Fruit fly (Drosophila melanogaster) whole organism, wandering third instar larva: Measurements from ENCODE around the gene nuf.

Experiments used
- Abd-B ChIP-seq: fragments of >200 bp; optimal IDR thresholded peaks from 2 replicates; lab custom pipeline; 2017; ENCODE audit warnings: missing biosample characterization, missing genetic modification characterization
- CG32264 ChIP-seq: fragments of 200-800 bp; sonication (Bioruptor generic); optimal IDR thresholded peaks from 2 replicates; lab custom pipeline; 2016; ENCODE audit warnings: missing biosample characterization, missing genetic modification characterization
- CG9705 ChIP-seq: fragments of 200-800 bp; sonication (Bioruptor generic); optimal IDR thresholded peaks from 2 replicates; lab custom pipeline; 2018; ENCODE audit warnings: missing biosample characterization, mild to moderate bottlenecking, missing genetic modification characterization
- Dif ChIP-seq: fragments of 200-275, 200-300 bp; sonication (Bioruptor generic); optimal IDR thresholded peaks from 2 replicates; lab custom pipeline; 2018; ENCODE audit warnings: missing biosample characterization, missing genetic modification characterization; ENCODE audit not compliant: partially characterized antibody
- HLH106 ChIP-seq: fragments of 200-800 bp; optimal IDR thresholded peaks from 3 replicates; lab custom pipeline; 2019; ENCODE audit warnings: missing biosample characterization, mild to moderate bottlenecking, missing genetic modification characterization, moderate library complexity
- Hnf4 ChIP-seq: fragments of 200-800 bp; sonication (Bioruptor generic); optimal IDR thresholded peaks from 2 replicates; lab custom pipeline; 2016; ENCODE audit warnings: missing biosample characterization, mild to moderate bottlenecking, missing genetic modification characterization
- Hr78 ChIP-seq: fragments of >200 bp; optimal IDR thresholded peaks from 2 replicates; lab custom pipeline; 2017; ENCODE audit warnings: missing biosample characterization, missing genetic modification characterization
- Jra ChIP-seq: sonication (Bioruptor generic); optimal IDR thresholded peaks from 2 replicates; lab custom pipeline; 2016; ENCODE audit warnings: missing biosample characterization, missing genetic modification characterization
- Mio ChIP-seq: sonication (Bioruptor generic); optimal IDR thresholded peaks from 2 replicates; lab custom pipeline; 2016; ENCODE audit warnings: missing biosample characterization, missing genetic modification characterization
- Myc ChIP-seq: fragments of >200 bp; optimal IDR thresholded peaks from 2 replicates; lab custom pipeline; 2017
- N ChIP-seq: fragments of >200 bp; optimal IDR thresholded peaks from 2 replicates; lab custom pipeline; 2018; ENCODE audit warnings: missing biosample characterization, missing external identifiers, missing genetic modification characterization
- Vsx2 ChIP-seq: fragments of 200-300, 225-300 bp; sonication (Bioruptor generic); optimal IDR thresholded peaks from 2 replicates; lab custom pipeline; 2018; ENCODE audit warnings: missing biosample characterization, missing genetic modification characterization; ENCODE audit not compliant: partially characterized antibody
- br ChIP-seq: fragments of 200-800 bp; sonication (Bioruptor generic); optimal IDR thresholded peaks from 2 replicates; lab custom pipeline; 2016; ENCODE audit warnings: missing biosample characterization, missing genetic modification characterization
- brk ChIP-seq: fragments of 200-800 bp; sonication (Bioruptor generic); optimal IDR thresholded peaks from 2 replicates; lab custom pipeline; 2016; ENCODE audit warnings: missing biosample characterization, mild to moderate bottlenecking, missing genetic modification characterization
- dl ChIP-seq, 2 experiments: fragments of 175-275, 200-275 bp in 1 of 2; fragments of 200-275 bp in 1 of 2; sonication (Bioruptor generic); optimal IDR thresholded peaks; lab custom pipeline; 2018; ENCODE audit warnings: mild to moderate bottlenecking in 2 of 2, missing biosample characterization in 2 of 2, missing genetic modification characterization in 2 of 2, moderate library complexity in 2 of 2; ENCODE audit not compliant: partially characterized antibody in 2 of 2, insufficient read depth in 1 of 2
- dmrt93B ChIP-seq: fragments of 200-800 bp; sonication (Bioruptor generic); optimal IDR thresholded peaks from 2 replicates; lab custom pipeline; 2018; ENCODE audit warnings: missing biosample characterization, mild to moderate bottlenecking, missing genetic modification characterization
- dsf ChIP-seq: sonication (Bioruptor generic); optimal IDR thresholded peaks from 2 replicates; lab custom pipeline; 2016; ENCODE audit warnings: missing biosample characterization, missing genetic modification characterization, borderline replicate concordance
- foxo ChIP-seq, 2 experiments: fragments of 200-800 bp; sonication (Bioruptor generic); optimal IDR thresholded peaks; 2 replicates in 1 of 2; 3 replicates in 1 of 2; lab custom pipeline; 2016 to 2017; ENCODE audit warnings: missing biosample characterization in 2 of 2, missing genetic modification characterization in 2 of 2
- fru ChIP-seq: fragments of 200-800 bp; sonication (Bioruptor generic); optimal IDR thresholded peaks from 3 replicates; lab custom pipeline; 2016; ENCODE audit warnings: missing biosample characterization, mild to moderate bottlenecking, missing genetic modification characterization
- h ChIP-seq: fragments of 200-800 bp; sonication (Bioruptor generic); optimal IDR thresholded peaks from 3 replicates; lab custom pipeline; 2016; ENCODE audit warnings: missing biosample characterization, mild to moderate bottlenecking, missing genetic modification characterization
- lola ChIP-seq: fragments of >200 bp; optimal IDR thresholded peaks from 2 replicates; lab custom pipeline; 2017; ENCODE audit warnings: missing biosample characterization, missing genetic modification characterization
- sv ChIP-seq: fragments of 200-800 bp; sonication (Bioruptor generic); optimal IDR thresholded peaks from 3 replicates; lab custom pipeline; 2016; ENCODE audit warnings: missing biosample characterization, missing genetic modification characterization
- tai ChIP-seq: sonication (Bioruptor generic); optimal IDR thresholded peaks from 2 replicates; lab custom pipeline; 2016; ENCODE audit warnings: missing biosample characterization, missing genetic modification characterization
- woc ChIP-seq: sonication (Bioruptor generic); optimal IDR thresholded peaks from 2 replicates; lab custom pipeline; 2016; ENCODE audit warnings: missing biosample characterization, mild to moderate bottlenecking, missing genetic modification characterization

nuf gene

DNA sequence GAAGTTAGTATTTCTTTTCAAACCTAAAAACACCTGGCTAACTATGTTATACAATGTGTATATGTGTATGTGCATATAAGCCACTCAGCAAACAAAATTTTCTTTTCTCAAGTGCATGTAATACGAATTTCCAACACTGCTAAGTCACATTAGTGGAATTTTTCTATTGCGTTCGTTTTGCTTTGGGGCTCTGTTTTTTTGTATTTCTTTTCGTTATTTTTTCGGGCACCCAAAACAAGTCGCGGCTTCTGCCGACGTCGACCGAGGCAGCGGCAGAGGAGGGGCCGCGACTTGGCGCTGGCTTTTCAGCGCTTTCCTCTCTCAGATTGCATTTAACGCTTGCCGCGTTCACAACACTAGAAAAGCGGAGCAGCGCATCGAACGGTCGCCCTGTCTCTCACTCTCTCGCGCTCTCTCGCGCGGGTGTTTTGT lies 28.8 kb downstream of the nuf start:
- TF ChIP-seq br (GFP tag; lab: Kevin White, UChicago) = no peak
- no peak for TF ChIP-seq Hr78 (GFP tag; lab: Kevin White, UChicago)
- TF ChIP-seq CG9705 = no peak
- TF ChIP-seq h (GFP tag; lab: Kevin White, UChicago) = no peak
- TF ChIP-seq Dif (GFP tag; lab: Kevin White, UChicago) = peak; percentile 19
- TF ChIP-seq Jra (GFP tag; lab: Kevin White, UChicago) = no peak
- no peak for TF ChIP-seq woc (GFP tag; lab: Kevin White, UChicago)
- no peak for TF ChIP-seq Myc (lab: Kevin White, UChicago)
- TF ChIP-seq, all 38 proteins: peak for 1

DNA sequence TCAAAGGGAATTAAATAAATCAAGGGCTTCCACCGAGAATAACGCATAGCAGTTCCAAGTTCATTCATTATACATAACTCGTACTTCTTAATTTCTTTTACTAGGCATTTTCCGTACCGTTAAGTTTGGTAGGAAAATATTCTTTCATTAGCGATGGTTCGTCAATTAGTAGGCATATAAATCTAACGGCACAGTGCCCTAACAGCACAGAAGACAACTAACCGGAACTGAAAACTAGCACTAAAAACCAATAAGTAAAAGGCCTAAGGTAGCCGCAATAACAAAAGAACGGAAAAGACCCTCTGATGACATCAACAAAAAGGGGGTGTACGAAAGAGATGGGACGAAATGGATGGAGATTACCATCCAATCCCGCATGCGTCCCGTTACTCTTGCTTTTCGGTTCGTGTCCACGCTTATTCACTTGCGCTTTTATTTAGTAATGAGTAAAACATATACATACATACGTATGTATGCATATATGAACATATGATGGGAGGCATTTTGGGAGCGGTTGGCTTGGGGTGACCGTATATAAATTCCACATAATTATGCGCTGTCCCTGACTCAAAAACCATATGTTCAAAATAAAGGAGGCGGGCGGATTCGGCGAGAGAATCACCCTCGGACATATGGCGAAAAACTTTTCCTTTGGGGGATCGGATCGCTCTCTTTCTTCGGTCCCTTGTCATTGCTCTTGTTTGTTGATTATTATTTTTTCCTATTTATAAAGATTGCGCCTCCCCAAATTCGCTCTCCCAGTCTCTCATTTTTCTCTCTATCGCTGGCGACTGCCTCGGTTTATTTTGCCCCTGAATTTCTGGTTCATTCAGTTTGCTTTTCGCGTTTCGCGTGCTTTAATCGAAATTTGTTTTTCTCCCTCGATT lies 30.2 kb downstream of the nuf start:
- no peak for TF ChIP-seq Mio (GFP tag; lab: Kevin White, UChicago)
- peak in 1 of 2 experiments; percentile 29 for TF ChIP-seq dl (GFP tag; optimal IDR thresholded peaks at IDR 0.05; lab: Kevin White, UChicago; ENCODE audit: insufficient read depth in 1 of 2, partially characterized antibody in 2 of 2)
- TF ChIP-seq, all 38 proteins: peak for 1

DNA sequence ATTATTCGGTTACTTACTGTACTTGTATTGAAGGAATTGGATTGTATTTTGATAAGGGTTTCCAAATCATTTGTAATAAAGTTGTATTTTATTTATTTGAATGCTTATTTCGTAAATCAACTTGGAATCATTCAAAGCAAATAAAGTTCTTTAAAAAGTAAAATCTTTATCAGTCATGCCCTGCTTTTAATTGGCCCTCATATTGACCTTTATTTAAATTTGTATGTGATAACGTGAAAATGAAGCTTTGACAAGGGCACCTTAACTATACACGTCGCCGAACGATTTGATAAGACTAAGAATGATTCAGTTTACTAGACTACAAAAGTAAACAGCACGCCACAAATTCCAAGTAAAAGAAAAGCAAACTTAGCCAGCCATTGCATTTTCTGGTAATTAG lies 31.5 kb downstream of the nuf start:
- TF ChIP-seq dmrt93B = no peak
- TF ChIP-seq br (GFP tag; lab: Kevin White, UChicago) = no peak
- TF ChIP-seq HLH106 (tag; lab: Kevin White, UChicago) = no peak
- TF ChIP-seq brk = no peak
- no peak for TF ChIP-seq Mio (GFP tag; lab: Kevin White, UChicago)
- TF ChIP-seq foxo (GFP tag; optimal IDR thresholded peaks at IDR 0.05; lab: Kevin White, UChicago) = no peak
- TF ChIP-seq Abd-B (GFP tag; lab: Kevin White, UChicago) = no peak
- no peak for TF ChIP-seq dsf (GFP tag; lab: Kevin White, UChicago)
- TF ChIP-seq tai (GFP tag; lab: Kevin White, UChicago) = no peak
- TF ChIP-seq Hnf4 (GFP tag; lab: Kevin White, UChicago) = no peak

DNA sequence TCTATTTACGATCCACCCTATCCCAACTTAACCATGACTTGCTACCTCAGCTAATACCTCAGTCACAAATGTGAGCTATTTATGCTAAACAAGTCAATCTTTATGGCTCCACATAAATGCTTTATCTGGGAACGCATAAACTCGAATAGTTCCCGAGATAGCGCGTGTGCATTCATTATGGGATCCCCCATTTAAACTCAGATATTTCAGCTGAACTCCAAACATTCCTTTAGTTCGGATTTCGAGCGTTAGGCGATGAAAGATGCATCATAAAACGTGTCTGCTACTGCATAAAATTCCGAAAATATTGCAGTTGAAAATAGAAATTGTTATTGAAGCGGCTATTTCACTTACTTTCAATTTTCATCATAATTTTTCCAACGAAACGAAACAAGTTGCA lies 32.8 kb downstream of the nuf start:
- TF ChIP-seq CG32264 (GFP tag; lab: Kevin White, UChicago) (no peak), foxo (GFP tag; optimal IDR thresholded peaks at IDR 0.05; lab: Kevin White, UChicago) (no peak), sv (no peak), Dif (GFP tag; lab: Kevin White, UChicago) (no peak), N (GFP tag; lab: Kevin White, UChicago) (no peak), tai (GFP tag; lab: Kevin White, UChicago) (no peak), h (GFP tag; lab: Kevin White, UChicago) (no peak), HLH106 (tag; lab: Kevin White, UChicago) (no peak), Hnf4 (GFP tag; lab: Kevin White, UChicago) (no peak), CG9705 (no peak), Vsx2 (no peak)

DNA sequence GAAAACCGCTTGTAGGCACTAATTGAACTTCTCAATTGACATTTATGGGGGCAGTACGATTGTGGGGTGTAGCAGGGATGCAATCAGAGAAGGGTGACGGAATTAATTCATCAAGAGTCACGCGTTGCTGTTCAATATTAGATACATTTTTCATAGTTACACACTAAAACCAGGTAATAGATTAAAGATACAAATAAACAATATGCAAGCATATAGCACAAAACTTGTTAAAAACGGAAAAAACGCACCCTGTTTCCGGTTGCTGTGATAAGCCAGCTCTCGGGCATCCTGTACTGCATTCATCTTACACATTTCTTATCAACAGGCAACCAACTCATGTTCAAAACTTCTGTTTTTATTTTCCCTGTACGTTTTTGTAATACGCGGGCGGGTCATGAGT lies 38.4 kb downstream of the nuf start:
- TF ChIP-seq lola (GFP tag; lab: Kevin White, UChicago) = no peak
- peak; percentile 13 for TF ChIP-seq fru

DNA sequence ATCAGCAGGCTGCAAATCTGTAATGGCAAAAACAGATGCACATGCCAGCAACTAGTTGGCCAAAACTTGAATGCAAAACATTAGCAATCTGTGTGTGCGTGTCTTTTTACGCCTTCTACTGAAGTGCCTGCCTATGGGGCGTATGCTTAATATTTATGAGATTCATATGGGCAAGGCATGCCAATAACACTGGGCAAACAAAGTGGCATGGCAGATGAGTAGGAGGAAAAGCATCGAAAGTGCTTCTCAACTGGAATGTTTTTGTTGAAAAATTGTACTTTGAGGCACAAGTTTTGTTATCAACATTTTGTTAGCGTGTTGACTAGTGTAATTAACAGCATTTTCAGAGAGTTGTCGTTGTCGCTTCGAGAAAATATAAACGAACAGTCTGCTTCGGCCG lies 38.8 kb downstream of the nuf start:
- TF ChIP-seq sv = no peak
- TF ChIP-seq dmrt93B = no peak
- TF ChIP-seq tai (GFP tag; lab: Kevin White, UChicago) = no peak

DNA sequence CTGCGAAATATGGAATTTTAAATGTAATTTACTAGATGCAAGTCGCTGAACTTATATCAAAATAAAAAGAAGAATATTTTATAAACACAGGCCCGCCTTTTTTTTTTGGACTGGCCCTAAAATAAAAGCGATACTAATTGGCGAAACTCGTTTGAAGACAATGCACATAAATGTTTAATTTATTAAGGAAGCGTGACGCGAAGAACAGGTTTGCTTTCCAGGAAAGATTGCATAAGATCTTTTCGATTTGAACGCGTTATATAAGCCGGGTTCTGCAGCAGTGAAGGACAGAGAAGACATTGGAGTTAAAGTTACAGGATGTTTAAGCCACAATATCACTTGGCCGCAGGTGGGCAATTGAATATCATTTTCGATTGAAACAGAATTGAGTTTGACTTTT lies 42.5 kb downstream of the nuf start, which contains the start of gene CG7924:
Gene CG7924, plus strand, starts transcription at position 301 of the 400 bp plus-strand sequence.
- no peak for TF ChIP-seq CG32264 (GFP tag; lab: Kevin White, UChicago)
